Worm (Caenorhabditis elegans) whole organism, L1 larva: ENCODE results near the gene dpff-1.

Experiments
- C16A3.4 ChIP-seq: fragments of 150-350 bp; optimal IDR thresholded peaks from 2 replicates; lab custom pipeline; 2014; ENCODE audit warnings: missing biosample characterization, missing genetic modification characterization
- ama-1 ChIP-seq: fragments of 150-350 bp; optimal IDR thresholded peaks from 2 replicates; lab custom pipeline; 2014
- blmp-1 ChIP-seq: fragments of 150-350 bp; optimal IDR thresholded peaks from 2 replicates; lab custom pipeline; 2014; ENCODE audit warnings: missing biosample characterization, missing genetic modification characterization
- ceh-8 ChIP-seq: fragments of 200-800 bp; sonication (Bioruptor generic); optimal IDR thresholded peaks from 2 replicates; lab custom pipeline; 2018; ENCODE audit warnings: mild to moderate bottlenecking, missing genetic modification characterization, moderate library complexity, missing compliant biosample characterization
- dpl-1 ChIP-seq, 3 experiments: fragments of 150-350 bp in 2 of 3; sonication (generic microtip) in 1 of 3; optimal IDR thresholded peaks; 2 replicates each; lab custom pipeline; 2014 to 2017; ENCODE audit warnings: missing biosample characterization in 3 of 3, missing genetic modification characterization in 3 of 3, missing genetic modification reagents in 3 of 3
- dsc-1 ChIP-seq: sonication (generic microtip); optimal IDR thresholded peaks from 2 replicates; lab custom pipeline; 2016; ENCODE audit warnings: mild to moderate bottlenecking, missing genetic modification characterization, missing compliant biosample characterization
- efl-1 ChIP-seq, 4 experiments: fragments of 150-350 bp; optimal IDR thresholded peaks in 3 of 4; peaks in 1 of 4; 1 replicate in 1 of 4; 2 replicates in 3 of 4; lab custom pipeline; 2014; ENCODE audit warnings: missing biosample characterization in 2 of 4, missing genetic modification characterization in 2 of 4, missing genetic modification reagents in 2 of 4
- efl-3 ChIP-seq: fragments of 200-800 bp; sonication (Bioruptor generic); optimal IDR thresholded peaks from 2 replicates; lab custom pipeline; 2018; ENCODE audit warnings: mild to moderate bottlenecking, missing genetic modification characterization, missing compliant biosample characterization
- egl-13 ChIP-seq: sonication (generic microtip); optimal IDR thresholded peaks from 2 replicates; lab custom pipeline; 2016; ENCODE audit warnings: missing genotype, missing genetic modification reagents, missing genetic modification characterization, missing compliant biosample characterization
- elt-2 ChIP-seq: sonication (generic microtip); optimal IDR thresholded peaks from 2 replicates; lab custom pipeline; 2016; ENCODE audit warnings: missing genetic modification characterization, mild to moderate bottlenecking, inconsistent platforms, missing compliant biosample characterization, missing genetic modification reagents
- ets-5 ChIP-seq: fragments of 200-800 bp; sonication (Bioruptor generic); IDR thresholded peaks from 2 replicates; pipeline ENCODE4 v1.3.6; 2022; ENCODE audit warnings: missing genetic modification characterization, missing compliant biosample characterization
- fkh-4 ChIP-seq: sonication (generic microtip); optimal IDR thresholded peaks from 2 replicates; lab custom pipeline; 2016; ENCODE audit warnings: missing compliant biosample characterization, missing genetic modification characterization, borderline replicate concordance
- fkh-8 ChIP-seq: sonication (generic microtip); optimal IDR thresholded peaks from 2 replicates; lab custom pipeline; 2016; ENCODE audit warnings: mild to moderate bottlenecking, missing genetic modification characterization, missing compliant biosample characterization
- fos-1 ChIP-seq: fragments of 150-350 bp; optimal IDR thresholded peaks from 2 replicates; lab custom pipeline; 2014; ENCODE audit warnings: missing biosample characterization, missing genetic modification characterization
- hlh-17 ChIP-seq: fragments of 200-800 bp; sonication (Bioruptor generic); optimal IDR thresholded peaks from 2 replicates; lab custom pipeline; 2018; ENCODE audit warnings: missing genetic modification characterization, mild to moderate bottlenecking, missing compliant biosample characterization, moderate library complexity, borderline replicate concordance
- hlh-4 ChIP-seq: sonication (generic microtip); optimal IDR thresholded peaks from 2 replicates; lab custom pipeline; 2016; ENCODE audit warnings: mild to moderate bottlenecking, missing genetic modification characterization, missing compliant biosample characterization
- hpl-2 ChIP-seq: fragments of 150-350 bp; optimal IDR thresholded peaks from 2 replicates; lab custom pipeline; 2014; ENCODE audit warnings: missing biosample characterization, missing genetic modification reagents, missing genetic modification characterization
- irx-1 ChIP-seq: sonication (generic microtip); optimal IDR thresholded peaks from 2 replicates; lab custom pipeline; 2016; ENCODE audit warnings: missing genetic modification characterization, missing compliant biosample characterization
- isw-1 ChIP-seq: fragments of 200-800 bp; sonication (Bioruptor generic); IDR thresholded peaks from 2 replicates; pipeline ENCODE4 v1.3.6; 2022; ENCODE audit warnings: missing genetic modification characterization, missing compliant biosample characterization
- lin-13 ChIP-seq: fragments of 150-350 bp; optimal IDR thresholded peaks from 2 replicates; lab custom pipeline; 2014; ENCODE audit warnings: missing biosample characterization, missing genetic modification reagents, missing genetic modification characterization
- lin-35 ChIP-seq, 2 experiments: fragments of 150-350 bp; optimal IDR thresholded peaks; 2 replicates each; lab custom pipeline; 2014; ENCODE audit warnings: missing biosample characterization in 2 of 2, missing genetic modification characterization in 2 of 2, missing genetic modification reagents in 2 of 2
- lir-3 ChIP-seq: sonication (generic microtip); optimal IDR thresholded peaks from 2 replicates; lab custom pipeline; 2016; ENCODE audit warnings: mild to moderate bottlenecking, missing genetic modification characterization, moderate library complexity, missing compliant biosample characterization; ENCODE audit not compliant: poor library complexity
- lsy-2 ChIP-seq, 2 experiments: fragments of 150-350 bp; optimal IDR thresholded peaks; 2 replicates each; lab custom pipeline; 2014; ENCODE audit warnings: missing biosample characterization in 2 of 2, missing genetic modification characterization in 2 of 2
- mab-9 ChIP-seq: fragments of 200-800 bp; sonication (Bioruptor generic); IDR thresholded peaks from 2 replicates; pipeline ENCODE4 v1.3.6; 2022; ENCODE audit warnings: missing genetic modification reagents, missing genetic modification characterization, missing compliant biosample characterization
- mef-2 ChIP-seq: fragments of 150-350 bp; optimal IDR thresholded peaks from 2 replicates; lab custom pipeline; 2014; ENCODE audit warnings: missing biosample characterization, missing genetic modification characterization
- mep-1 ChIP-seq: fragments of 150-350 bp; optimal IDR thresholded peaks from 2 replicates; lab custom pipeline; 2014; ENCODE audit warnings: missing biosample characterization, missing genetic modification characterization
- nhr-11 ChIP-seq: fragments of 150-350 bp; optimal IDR thresholded peaks from 2 replicates; lab custom pipeline; 2014; ENCODE audit warnings: missing biosample characterization, missing genetic modification characterization
- pqm-1 ChIP-seq: sonication (generic microtip); optimal IDR thresholded peaks from 3 replicates; lab custom pipeline; 2017; ENCODE audit warnings: missing biosample characterization, missing genetic modification characterization
- rnt-1 ChIP-seq: sonication (generic microtip); optimal IDR thresholded peaks from 2 replicates; lab custom pipeline; 2016; ENCODE audit warnings: mild to moderate bottlenecking, missing genetic modification characterization, moderate library complexity, missing compliant biosample characterization
- snpc-4 ChIP-seq: fragments of 150-350 bp; optimal IDR thresholded peaks from 2 replicates; lab custom pipeline; 2014; ENCODE audit warnings: missing biosample characterization, missing genetic modification characterization
- snu-23 ChIP-seq: sonication (generic microtip); optimal IDR thresholded peaks from 2 replicates; lab custom pipeline; 2016; ENCODE audit warnings: missing genetic modification characterization, missing compliant biosample characterization
- sup-37 ChIP-seq: fragments of 200-800 bp; sonication (Bioruptor generic); optimal IDR thresholded peaks from 2 replicates; lab custom pipeline; 2018; ENCODE audit warnings: mild to moderate bottlenecking, missing genetic modification characterization, missing compliant biosample characterization
- tbx-2 ChIP-seq: sonication (generic microtip); optimal IDR thresholded peaks from 2 replicates; lab custom pipeline; 2016; ENCODE audit warnings: missing genetic modification characterization, missing compliant biosample characterization
- tlp-1 ChIP-seq: fragments of 150-350 bp; optimal IDR thresholded peaks from 2 replicates; lab custom pipeline; 2014; ENCODE audit warnings: missing biosample characterization, missing genetic modification characterization
- unc-98 ChIP-seq: fragments of 200-800 bp; sonication (Bioruptor generic); IDR thresholded peaks from 2 replicates; pipeline ENCODE4 v1.3.6; 2022; ENCODE audit warnings: missing genetic modification characterization, missing compliant biosample characterization
- ztf-11 ChIP-seq, 2 experiments: sonication (generic microtip); optimal IDR thresholded peaks; 2 replicates each; lab custom pipeline; 2016 to 2017; ENCODE audit warnings: missing genetic modification characterization in 2 of 2, missing biosample characterization in 1 of 2, missing compliant biosample characterization in 1 of 2
- ztf-4 ChIP-seq: fragments of 150-350 bp; optimal IDR thresholded peaks from 2 replicates; lab custom pipeline; 2014; ENCODE audit warnings: missing biosample characterization, missing genetic modification characterization

The dpff-1 gene

DNA sequence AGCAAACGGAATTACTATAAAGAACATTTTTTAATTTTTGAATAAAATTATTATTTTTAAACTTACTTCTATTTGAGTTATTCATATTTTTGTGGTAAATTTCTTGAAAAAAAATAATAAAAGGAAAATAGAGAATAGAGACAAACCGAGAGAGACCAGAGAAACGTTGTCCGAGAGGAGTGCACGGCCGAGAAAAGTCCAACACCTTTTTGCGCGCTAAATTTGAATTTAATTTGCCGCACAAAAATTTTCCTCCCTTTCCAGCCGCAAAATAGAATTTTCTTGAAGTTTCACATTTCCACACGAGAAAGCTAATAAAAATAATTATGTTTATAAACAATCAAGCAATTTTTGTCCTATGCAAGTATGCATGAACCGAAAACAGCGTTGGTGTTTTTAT, 34.4 kb downstream of the dpff-1 start, which contains the start of the genes F01F1.11 and F01F1.3 (continued):
- TF ChIP-seq dsc-1: peak; percentile 59
- peak; percentile 81 for TF ChIP-seq fkh-4 (tag; lab: Kevin White, UChicago)
- peak; percentile 91 for TF ChIP-seq irx-1 (tag; lab: Kevin White, UChicago)
- TF ChIP-seq rnt-1: peak; percentile 99
- peak; percentile 84 for TF ChIP-seq ceh-8 (GFP tag; lab: Kevin White, UChicago)
- TF ChIP-seq lir-3 (tag; lab: Kevin White, UChicago): peak; percentile 96
- TF ChIP-seq lin-35 (GFP tag; optimal IDR thresholded peaks at IDR 0.05; lab: Kevin White, UChicago): peak; percentile 97 to 98
- TF ChIP-seq ets-5 (GFP tag; lab: Robert Waterston, UW): no peak

DNA sequence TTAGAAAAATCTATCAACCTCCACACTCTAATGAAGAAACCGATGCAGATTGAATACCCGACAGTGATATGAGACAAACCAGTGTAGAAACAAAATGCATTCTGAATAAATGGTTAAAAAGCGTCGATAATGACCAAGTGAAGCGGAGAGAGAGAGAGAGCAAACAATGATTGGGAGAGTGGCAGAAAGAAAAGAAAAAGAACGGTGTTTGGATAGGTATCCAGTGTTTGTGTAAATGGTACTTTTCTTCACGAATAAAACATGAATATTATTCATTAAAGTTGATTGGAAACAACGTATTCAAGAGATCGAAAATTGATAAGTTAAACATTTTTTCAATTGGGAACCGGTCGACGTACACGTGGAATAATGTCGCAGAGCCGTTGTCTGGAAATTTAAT, 36.7 kb downstream of the dpff-1 start, which contains the start of gene F01F1.15:
Gene F01F1.15 (minus strand): TSS at position 101 of the 400 bp plus-strand sequence.
- no peak for TF ChIP-seq ztf-11 (tag; optimal IDR thresholded peaks at IDR 0.05; lab: Kevin White, UChicago)
- no peak for TF ChIP-seq ztf-4
- TF ChIP-seq nhr-11 (tag; lab: Kevin White, UChicago): no peak
- TF ChIP-seq hpl-2 (GFP tag; lab: Kevin White, UChicago): no peak
- no peak for TF ChIP-seq lin-35 (GFP tag; optimal IDR thresholded peaks at IDR 0.05; lab: Kevin White, UChicago)
- TF ChIP-seq sup-37 (GFP tag; lab: Kevin White, UChicago): no peak
- no peak for TF ChIP-seq fkh-8 (tag; lab: Kevin White, UChicago)
- TF ChIP-seq efl-3 (GFP tag; lab: Kevin White, UChicago): no peak
- TF ChIP-seq mab-9 (GFP tag; lab: Robert Waterston, UW): no peak
- TF ChIP-seq isw-1 (GFP tag; lab: Robert Waterston, UW): no peak
- no peak for TF ChIP-seq egl-13 (tag; lab: Kevin White, UChicago)
- no peak for TF ChIP-seq lin-13
- TF ChIP-seq, all 84 proteins: peak for 0

DNA sequence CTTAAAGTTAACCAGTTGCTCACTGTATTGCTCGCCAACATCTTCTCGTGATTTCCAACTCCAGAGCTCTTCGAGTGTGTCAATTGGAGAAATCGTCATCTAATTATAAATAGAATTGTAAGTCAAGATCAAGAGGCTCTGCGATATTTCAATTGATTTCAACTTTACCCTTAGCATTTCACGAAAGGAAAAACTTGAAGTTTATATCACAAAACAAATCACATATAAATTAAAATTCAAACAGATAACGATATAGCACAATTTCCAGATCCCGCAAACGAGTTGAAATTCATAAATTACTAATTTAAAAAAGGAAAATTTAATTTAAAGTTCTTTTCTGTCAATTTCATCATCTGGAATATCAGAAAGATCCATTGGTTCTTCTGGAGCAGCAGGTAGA, 37.7 kb downstream of the dpff-1 start, which contains the start of gene eng-1:
Gene eng-1 (minus strand): TSS at position 101 of the 400 bp plus-strand sequence.
- no peak for TF ChIP-seq snpc-4
- no peak for TF ChIP-seq sup-37 (GFP tag; lab: Kevin White, UChicago)
- no peak for TF ChIP-seq ama-1 (lab: Kevin White, UChicago)
- no peak for TF ChIP-seq hlh-17 (GFP tag; lab: Kevin White, UChicago)
- TF ChIP-seq fos-1 (tag; lab: Kevin White, UChicago): no peak
- no peak for TF ChIP-seq tbx-2 (tag; lab: Kevin White, UChicago)
- no peak for TF ChIP-seq hlh-4 (tag; lab: Kevin White, UChicago)
- no peak for TF ChIP-seq C16A3.4 (tag; lab: Kevin White, UChicago)
- TF ChIP-seq, all 84 proteins: peak for 0

DNA sequence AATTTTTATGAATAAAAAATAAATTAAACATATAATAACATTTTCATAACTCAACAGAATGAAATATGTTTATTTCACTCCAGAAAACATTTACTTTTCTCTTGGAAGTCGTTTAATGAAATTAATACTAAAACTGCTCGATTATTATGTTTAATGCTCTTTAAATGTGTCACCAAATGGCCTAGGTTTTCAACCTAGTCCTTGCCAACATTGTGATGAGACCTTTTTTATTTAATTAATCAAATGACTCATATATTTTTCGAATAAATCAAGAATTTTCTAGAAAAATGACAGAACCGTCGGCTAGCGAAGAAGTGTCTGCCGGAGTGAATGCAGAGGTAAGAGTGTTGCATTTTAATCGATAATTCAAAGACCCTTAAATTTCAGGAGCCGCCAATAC, 41.9 kb downstream of the dpff-1 start, which contains the start of gene rabn-5:
Gene rabn-5 (plus strand): TSS at position 284 of the 400 bp plus-strand sequence.
- TF ChIP-seq lsy-2 (tag; optimal IDR thresholded peaks at IDR 0.05; lab: Kevin White, UChicago) (peak in 1 of 2 experiments; percentile 2), efl-1 (optimal IDR thresholded peaks at IDR 0.05; lab: Kevin White, UChicago) (peak; percentile 13 to 19), efl-1 (GFP tag; optimal IDR thresholded peaks at IDR 0.05 in 1 of 2; lab: Kevin White, UChicago) (peak in 1 of 2 experiments; percentile 51), C16A3.4 (tag; lab: Kevin White, UChicago) (no peak), mep-1 (tag; lab: Kevin White, UChicago) (peak; percentile 16), dpl-1 (GFP tag; optimal IDR thresholded peaks at IDR 0.05; lab: Kevin White, UChicago) (peak in 1 of 3 experiments; percentile 59), mef-2 (tag; lab: Kevin White, UChicago) (no peak)

DNA sequence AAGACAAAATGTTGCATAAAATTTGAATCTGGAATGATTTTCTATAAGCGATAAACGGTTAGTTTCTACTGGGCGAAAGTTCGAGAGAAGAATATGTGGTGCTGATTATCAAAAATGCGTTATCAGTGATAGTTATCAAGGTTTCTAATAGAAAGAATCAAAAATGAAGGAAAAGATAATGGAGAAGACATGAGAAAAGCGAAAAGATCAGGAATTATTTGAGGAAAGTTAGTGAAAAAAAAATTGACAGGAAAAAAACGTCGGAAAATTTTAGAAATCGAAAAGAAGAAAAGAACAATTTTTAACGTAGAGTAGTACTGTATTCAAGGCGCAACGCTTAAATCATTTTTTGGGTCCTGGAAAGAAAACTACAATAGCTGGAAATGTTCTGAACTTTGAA, 42.4 kb downstream of the dpff-1 start, which contains the start of gene dnpp-1:
Gene dnpp-1 (minus strand): TSS at position 30 of the 400 bp plus-strand sequence.
- TF ChIP-seq lin-35 (GFP tag; optimal IDR thresholded peaks at IDR 0.05; lab: Kevin White, UChicago): peak in 1 of 2 experiments; percentile 25
- TF ChIP-seq blmp-1 (tag; lab: Kevin White, UChicago): peak; percentile 62
- no peak for TF ChIP-seq snu-23 (GFP tag; lab: Kevin White, UChicago)
- peak; percentile 36 for TF ChIP-seq pqm-1
- peak; percentile 78 for TF ChIP-seq elt-2 (tag; lab: Kevin White, UChicago)
- TF ChIP-seq tlp-1 (tag; lab: Kevin White, UChicago): peak; percentile 25
- no peak for TF ChIP-seq unc-98 (GFP tag; lab: Robert Waterston, UW)
- no peak for TF ChIP-seq mef-2 (tag; lab: Kevin White, UChicago)
